Fruit fly (Drosophila melanogaster): ENCODE data around the gene Grip163.

Grip163 gene

dm6 chr3L:12023137-12023792, 25.3 kb upstream of the Grip163 start (continued):
- TF ChIP-seq Xrp1 (GFP tag; IDR thresholded peaks at IDR 0.05) (peak; percentile 14; the same call in 1 of the 2 replicates), HLH54F (GFP tag; optimal IDR thresholded peaks at IDR 0.05) (no peak), sob (GFP tag; IDR thresholded peaks at IDR 0.05) (no peak), dm (GFP tag; optimal IDR thresholded peaks at IDR 0.05) (no peak), Meics (GFP tag; optimal IDR thresholded peaks at IDR 0.05) (no peak), CG15601 (tag; optimal IDR thresholded peaks at IDR 0.05) (no peak), CG11504 (tag; optimal IDR thresholded peaks at IDR 0.05) (peak; percentile 41), CG15269 (tag; optimal IDR thresholded peaks at IDR 0.05) (no peak), CG2712 (tag; optimal IDR thresholded peaks at IDR 0.05) (peak; percentile 6), CG6654 (GFP tag; optimal IDR thresholded peaks at IDR 0.05) (no peak), CG7987 (GFP tag; optimal IDR thresholded peaks at IDR 0.05) (no peak), sim (GFP tag; IDR thresholded peaks at IDR 0.05) (no peak), rib (GFP tag; IDR thresholded peaks at IDR 0.05) (no peak), CG1529 (GFP tag; optimal IDR thresholded peaks at IDR 0.05) (no peak), sens (GFP tag) (peak; percentile 8), CG31224 (GFP tag; IDR thresholded peaks at IDR 0.05) (no peak), schlank (tag; optimal IDR thresholded peaks at IDR 0.05) (no peak), CG8359 (GFP tag; optimal IDR thresholded peaks at IDR 0.05; ENCODE audit: borderline replicate concordance) (peak; percentile 97), Asciz (GFP tag; optimal IDR thresholded peaks at IDR 0.05) (no peak), unc-4 (GFP tag; IDR thresholded peaks at IDR 0.05; ENCODE audit: partially characterized antibody) (no peak), bsh (GFP tag; optimal IDR thresholded peaks at IDR 0.05) (peak in 1 of 2 experiments; percentile 28), lola (GFP tag; optimal IDR thresholded peaks at IDR 0.05) (peak in 1 of 3 experiments; percentile 1), odd (GFP tag; optimal IDR thresholded peaks at IDR 0.05) (no peak), ci (GFP tag; IDR thresholded peaks at IDR 0.05) (no peak), CG10979 (tag; optimal IDR thresholded peaks at IDR 0.05) (no peak), CG7839 (tag; optimal IDR thresholded peaks at IDR 0.05) (no peak), Dfd (GFP tag; optimal IDR thresholded peaks at IDR 0.05) (no peak), az2 (GFP tag; optimal IDR thresholded peaks at IDR 0.05) (peak; percentile 1), CG4617 (GFP tag; optimal IDR thresholded peaks at IDR 0.05; ENCODE audit: borderline replicate concordance) (no peak), CG8944 (GFP tag; optimal IDR thresholded peaks at IDR 0.05) (no peak), tap (tag; optimal IDR thresholded peaks at IDR 0.05) (no peak), tll (GFP tag; optimal IDR thresholded peaks at IDR 0.05) (no peak), CG12744 (GFP tag; optimal IDR thresholded peaks at IDR 0.05) (no peak), Sox102F (GFP tag; optimal IDR thresholded peaks at IDR 0.05) (peak; percentile 41), tio (GFP tag; optimal IDR thresholded peaks at IDR 0.05) (no peak), gem (tag; optimal IDR thresholded peaks at IDR 0.05) (peak; percentile 35), Drgx (GFP tag; IDR thresholded peaks at IDR 0.05) (peak; percentile 56; the same call in 1 of the 2 replicates), Hr51 (GFP tag; optimal IDR thresholded peaks at IDR 0.05) (peak in 1 of 2 experiments; percentile 13), CG15514 (GFP tag; optimal IDR thresholded peaks at IDR 0.05) (no peak), p53 (GFP tag; optimal IDR thresholded peaks at IDR 0.05) (no peak), lilli (GFP tag; optimal IDR thresholded peaks at IDR 0.05) (no peak), lbe (GFP tag; optimal IDR thresholded peaks at IDR 0.05) (no peak), CG13624 (GFP tag; optimal IDR thresholded peaks at IDR 0.05) (no peak), CG31441 (GFP tag; IDR thresholded peaks at IDR 0.05) (0 out of 2 replicates have a peak, but pooled peaks have one; percentile 25), CG10366 (GFP tag; IDR thresholded peaks at IDR 0.05) (no peak), CG2129 (GFP tag; IDR thresholded peaks at IDR 0.05; ENCODE audit: partially characterized antibody) (no peak), bab2 (GFP tag; optimal IDR thresholded peaks at IDR 0.05) (no peak), tx (GFP tag; optimal IDR thresholded peaks at IDR 0.05) (no peak), mld (GFP tag; IDR thresholded peaks at IDR 0.05; ENCODE audit: partially characterized antibody) (no peak)
